Worm (Caenorhabditis elegans) whole organism, dauer: Measurements from ENCODE around the gene ZC250.5.

ENCODE experiments used
- unc-62 ChIP-seq: sonication (generic microtip); optimal IDR thresholded peaks from 2 replicates; lab custom pipeline; 2017; ENCODE audit warnings: missing biosample characterization, missing genetic modification reagents, missing genetic modification characterization

The ZC250.5 gene

ce11 chrV:5833531-5833930 is 28.0 kb downstream of the ZC250.5 start, which contains the start of gene srh-76:
Gene srh-76 (plus strand): TSS chrV:5833831.
- TF ChIP-seq unc-62 (GFP tag; lab: Kevin White, UChicago) = no peak

- no peak for TF ChIP-seq unc-62 (GFP tag; lab: Kevin White, UChicago)
Measured at ce11 chrV:5835397-5835796, 29.8 kb downstream of the ZC250.5 start.

- TF ChIP-seq unc-62 (GFP tag; lab: Kevin White, UChicago) = no peak
Measured at ce11 chrV:5835979-5836615, 30.5 kb downstream of the ZC250.5 start.

- no peak for TF ChIP-seq unc-62 (GFP tag; lab: Kevin White, UChicago)
Measured at ce11 chrV:5836616-5836982, 31.0 kb downstream of the ZC250.5 start, which contains the start of gene col-140. Gene col-140 (minus strand): TSS chrV:5836834.

- no peak for TF ChIP-seq unc-62 (GFP tag; lab: Kevin White, UChicago)
Measured at ce11 chrV:5838576-5839366, 33.2 kb downstream of the ZC250.5 start, which contains the start of gene F26F12.2. Gene F26F12.2 (minus strand): TSS chrV:5838613.

- no peak for TF ChIP-seq unc-62 (GFP tag; lab: Kevin White, UChicago)
Measured at ce11 chrV:5840939-5841338, 35.4 kb downstream of the ZC250.5 start.

- no peak for TF ChIP-seq unc-62 (GFP tag; lab: Kevin White, UChicago)
Measured at ce11 chrV:5842507-5843144, 37.1 kb downstream of the ZC250.5 start.

ce11 chrV:5843415-5844337 is 38.1 kb downstream of the ZC250.5 start:
- TF ChIP-seq unc-62 (GFP tag; lab: Kevin White, UChicago) = no peak

- TF ChIP-seq unc-62 (GFP tag; lab: Kevin White, UChicago) = no peak
Measured at ce11 chrV:5844349-5844760, 38.8 kb downstream of the ZC250.5 start.

- TF ChIP-seq unc-62 (GFP tag; lab: Kevin White, UChicago) = no peak
Measured at ce11 chrV:5845162-5845561, 39.6 kb downstream of the ZC250.5 start.

ce11 chrV:5845669-5846189 is 40.2 kb downstream of the ZC250.5 start, which contains the start of gene F26F12.3:
Gene F26F12.3 (minus strand): TSS chrV:5845719.
- TF ChIP-seq unc-62 (GFP tag; lab: Kevin White, UChicago) = no peak

- no peak for TF ChIP-seq unc-62 (GFP tag; lab: Kevin White, UChicago)
Measured at ce11 chrV:5846729-5847128, 41.2 kb downstream of the ZC250.5 start.

- no peak for TF ChIP-seq unc-62 (GFP tag; lab: Kevin White, UChicago)
Measured at ce11 chrV:5848015-5848609, 42.5 kb downstream of the ZC250.5 start.

- TF ChIP-seq unc-62 (GFP tag; lab: Kevin White, UChicago) = no peak
Measured at ce11 chrV:5850671-5851070, 45.1 kb downstream of the ZC250.5 start.
